Fruit fly (Drosophila melanogaster) whole organism, embryonic: ENCODE measurements around the gene Ttc19.
A peak's percentile ranks its signal among the peaks of the same experiment; 100 is the strongest.

Source experiments
- Adf1 ChIP-seq: fragments of 200-800 bp; sonication (Bioruptor generic); IDR thresholded peaks from 2 replicates; pipeline ENCODE4 v1.3.6; 2022; ENCODE audit warnings: missing biosample characterization, missing genetic modification characterization
- Bgb ChIP-seq: fragments of 200-800 bp; sonication (Bioruptor generic); IDR thresholded peaks from 2 replicates; pipeline ENCODE4 v1.3.6; 2022; ENCODE audit warnings: missing biosample characterization, missing genetic modification characterization; ENCODE audit not compliant: partially characterized antibody
- Bteb2 ChIP-seq: fragments of 200-800 bp; sonication (Bioruptor generic); optimal IDR thresholded peaks from 2 replicates; lab custom pipeline; 2016; ENCODE audit warnings: missing biosample characterization, missing genetic modification characterization
- CG10267 ChIP-seq: fragments of 200-800 bp; sonication (Bioruptor generic); optimal IDR thresholded peaks from 2 replicates; lab custom pipeline; 2018; ENCODE audit warnings: missing biosample characterization, mild to moderate bottlenecking, missing genetic modification characterization, moderate library complexity
- CG10543 ChIP-seq: fragments of 200-800 bp; sonication (Bioruptor generic); optimal IDR thresholded peaks from 3 replicates; lab custom pipeline; 2017; ENCODE audit warnings: missing biosample characterization, mild to moderate bottlenecking, missing genetic modification characterization, moderate library complexity
- CG11085 ChIP-seq: fragments of 200-800 bp; sonication (Bioruptor generic); IDR thresholded peaks from 2 replicates; pipeline ENCODE4 v1.3.6; 2022; ENCODE audit warnings: missing biosample characterization, missing genetic modification characterization
- CG11398 ChIP-seq: fragments of 200-800 bp; sonication (Bioruptor generic); optimal IDR thresholded peaks from 2 replicates; lab custom pipeline; 2016; ENCODE audit warnings: missing biosample characterization, missing genetic modification characterization
- CG12219 ChIP-seq: fragments of 200-800 bp; sonication (Bioruptor generic); optimal IDR thresholded peaks from 3 replicates; lab custom pipeline; 2018; ENCODE audit warnings: missing biosample characterization, mild to moderate bottlenecking, missing genetic modification characterization
- CG12299 ChIP-seq: fragments of 200-800 bp; sonication (Bioruptor generic); optimal IDR thresholded peaks from 2 replicates; lab custom pipeline; 2018; ENCODE audit warnings: missing biosample characterization, mild to moderate bottlenecking, missing genetic modification characterization
- CG13123 ChIP-seq: fragments of 200-800 bp; sonication (Bioruptor generic); optimal IDR thresholded peaks from 2 replicates; lab custom pipeline; 2016; ENCODE audit warnings: missing biosample characterization, missing genetic modification characterization
- CG14050 ChIP-seq: fragments of 200-800 bp; sonication (Bioruptor generic); IDR thresholded peaks from 3 replicates; pipeline ENCODE4 v1.3.6; 2022; ENCODE audit warnings: missing biosample characterization, missing genetic modification characterization
- CG15011 ChIP-seq: fragments of 200-800 bp; sonication (Bioruptor generic); optimal IDR thresholded peaks from 3 replicates; lab custom pipeline; 2018; ENCODE audit warnings: missing biosample characterization, mild to moderate bottlenecking, missing genetic modification characterization
- CG15514 ChIP-seq: fragments of 200-800 bp; sonication (Bioruptor generic); optimal IDR thresholded peaks from 3 replicates; lab custom pipeline; 2017; ENCODE audit warnings: missing biosample characterization, missing genetic modification characterization, mild to moderate bottlenecking, moderate library complexity, missing genetic modification reagents
- CG15601 ChIP-seq: fragments of 200-800 bp; sonication (Bioruptor generic); optimal IDR thresholded peaks from 3 replicates; lab custom pipeline; 2019; ENCODE audit warnings: missing biosample characterization, mild to moderate bottlenecking, missing genetic modification characterization, moderate library complexity
- CG16813 ChIP-seq: fragments of 200-800 bp; sonication (Bioruptor generic); IDR thresholded peaks from 3 replicates; pipeline ENCODE4 v1.3.6; 2022; ENCODE audit warnings: missing biosample characterization, missing genetic modification characterization; ENCODE audit not compliant: partially characterized antibody
- CG17361 ChIP-seq: fragments of 200-800 bp; sonication (Bioruptor generic); IDR thresholded peaks from 3 replicates; pipeline ENCODE4 v1.3.6; 2022; ENCODE audit warnings: missing biosample characterization, missing genetic modification characterization
- CG17802 ChIP-seq: fragments of 200-800 bp; sonication (Bioruptor generic); optimal IDR thresholded peaks from 2 replicates; lab custom pipeline; 2018; ENCODE audit warnings: missing biosample characterization, mild to moderate bottlenecking, missing genetic modification characterization, moderate library complexity
- CG32532 ChIP-seq: fragments of 200-800 bp; sonication (Bioruptor generic); IDR thresholded peaks from 2 replicates; pipeline ENCODE4 v1.3.6; 2022; ENCODE audit warnings: missing biosample characterization, missing genetic modification characterization
- CG3281 ChIP-seq: fragments of 200-800 bp; sonication (Bioruptor generic); optimal IDR thresholded peaks from 3 replicates; lab custom pipeline; 2017; ENCODE audit warnings: missing biosample characterization, mild to moderate bottlenecking, missing genetic modification characterization
- CG3847 ChIP-seq: fragments of 200-800 bp; sonication (Bioruptor generic); IDR thresholded peaks from 2 replicates; pipeline ENCODE4 v1.3.6; 2022; ENCODE audit warnings: missing biosample characterization, missing genetic modification characterization
- CG6683 ChIP-seq: fragments of 200-800 bp; sonication (Bioruptor generic); optimal IDR thresholded peaks from 2 replicates; lab custom pipeline; 2017; ENCODE audit warnings: missing biosample characterization, mild to moderate bottlenecking, missing genetic modification characterization, missing genetic modification reagents
- CG7357 ChIP-seq: fragments of 200-800 bp; sonication (Bioruptor generic); IDR thresholded peaks from 3 replicates; pipeline ENCODE4 v1.3.6; 2022; ENCODE audit warnings: missing biosample characterization, missing genetic modification characterization
- CG7372 ChIP-seq: fragments of 200-800 bp; sonication (Bioruptor generic); IDR thresholded peaks from 2 replicates; pipeline ENCODE4 v1.3.6; 2022; ENCODE audit warnings: missing biosample characterization, missing genetic modification characterization
- Dad ChIP-seq: fragments of 200-800 bp; sonication (Bioruptor generic); optimal IDR thresholded peaks from 3 replicates; lab custom pipeline; 2016; ENCODE audit warnings: missing biosample characterization, missing genetic modification characterization
- Doc2 ChIP-seq: fragments of 200-800 bp; sonication (Bioruptor generic); IDR thresholded peaks from 2 replicates; pipeline ENCODE4 v1.3.6; 2022; ENCODE audit warnings: missing biosample characterization, missing genetic modification characterization
- Drgx ChIP-seq: fragments of 200-800 bp; sonication (Bioruptor generic); IDR thresholded peaks from 2 replicates; pipeline ENCODE4 v1.3.6; 2022; ENCODE audit warnings: missing biosample characterization, missing genetic modification characterization
- MBD-R2 ChIP-seq: fragments of 200-800 bp; sonication (Bioruptor generic); IDR thresholded peaks from 2 replicates; pipeline ENCODE4 v1.3.6; 2022; ENCODE audit warnings: missing biosample characterization, missing genetic modification characterization
- Myb ChIP-seq: fragments of 200-800 bp; sonication (Bioruptor generic); optimal IDR thresholded peaks from 2 replicates; lab custom pipeline; 2016; ENCODE audit warnings: missing biosample characterization, missing genetic modification characterization
- Nf-YB ChIP-seq: fragments of 200-800 bp; sonication (Bioruptor generic); optimal IDR thresholded peaks from 3 replicates; lab custom pipeline; 2019; ENCODE audit warnings: missing biosample characterization, mild to moderate bottlenecking, missing genetic modification characterization, moderate library complexity
- ap ChIP-seq: fragments of 200-800 bp; sonication (Bioruptor generic); IDR thresholded peaks from 2 replicates; pipeline ENCODE4 v1.3.6; 2022; ENCODE audit warnings: missing biosample characterization, missing genetic modification characterization
- bab2 ChIP-seq: fragments of 200-800 bp; sonication (Bioruptor generic); optimal IDR thresholded peaks from 2 replicates; lab custom pipeline; 2016; ENCODE audit warnings: missing biosample characterization, missing genetic modification characterization
- danr ChIP-seq: fragments of 200-800 bp; sonication (Bioruptor generic); IDR thresholded peaks from 2 replicates; pipeline ENCODE4 v1.3.6; 2022; ENCODE audit warnings: missing biosample characterization, missing genetic modification characterization
- gce ChIP-seq: fragments of 200-800 bp; sonication (Bioruptor generic); IDR thresholded peaks from 3 replicates; pipeline ENCODE4 v1.3.6; 2022; ENCODE audit warnings: missing biosample characterization, missing genetic modification characterization
- gem ChIP-seq: fragments of 200-800 bp; sonication (Bioruptor generic); optimal IDR thresholded peaks from 2 replicates; lab custom pipeline; 2019; ENCODE audit warnings: missing biosample characterization, mild to moderate bottlenecking, missing genetic modification characterization, moderate library complexity
- gsb ChIP-seq: fragments of 200-800 bp; sonication (Bioruptor generic); IDR thresholded peaks from 2 replicates; pipeline ENCODE4 v1.3.6; 2022; ENCODE audit warnings: missing biosample characterization, missing genetic modification characterization
- ham ChIP-seq: fragments of 200-800 bp; sonication (Bioruptor generic); IDR thresholded peaks from 2 replicates; pipeline ENCODE4 v1.3.6; 2022; ENCODE audit warnings: missing biosample characterization, missing genetic modification characterization
- lov ChIP-seq, 2 experiments: fragments of 200-800 bp in 1 of 2; fragments of >200 bp in 1 of 2; sonication (Bioruptor generic) in 1 of 2; IDR thresholded peaks in 1 of 2; optimal IDR thresholded peaks in 1 of 2; 2 replicates in 1 of 2; 3 replicates in 1 of 2; pipeline versions ENCODE4 v1.3.6 to Lab custom; 2017 to 2022; ENCODE audit warnings: missing biosample characterization in 1 of 2, missing genetic modification characterization in 1 of 2
- mld ChIP-seq: fragments of 200-800 bp; sonication (Bioruptor generic); IDR thresholded peaks from 3 replicates; pipeline ENCODE4 v1.3.6; 2022; ENCODE audit warnings: missing biosample characterization, missing genetic modification characterization; ENCODE audit not compliant: partially characterized antibody
- onecut ChIP-seq: fragments of 200-800 bp; sonication (Bioruptor generic); IDR thresholded peaks from 2 replicates; pipeline ENCODE4 v1.3.6; 2022; ENCODE audit warnings: missing biosample characterization, missing genetic modification characterization
- salm ChIP-seq: fragments of 200-800 bp; sonication (Bioruptor generic); optimal IDR thresholded peaks from 2 replicates; lab custom pipeline; 2018; ENCODE audit warnings: missing biosample characterization, mild to moderate bottlenecking, missing genetic modification characterization
- sim ChIP-seq: fragments of 200-800 bp; sonication (Bioruptor generic); IDR thresholded peaks from 2 replicates; pipeline ENCODE4 v1.3.6; 2022; ENCODE audit warnings: missing biosample characterization, missing genetic modification characterization
- slbo ChIP-seq: fragments of 200-800 bp; sonication (Bioruptor generic); IDR thresholded peaks from 2 replicates; pipeline ENCODE4 v1.3.6; 2022; ENCODE audit warnings: missing biosample characterization, missing genetic modification characterization
- slou ChIP-seq: fragments of 200-800 bp; sonication (Bioruptor generic); optimal IDR thresholded peaks from 3 replicates; lab custom pipeline; 2016; ENCODE audit warnings: missing biosample characterization, missing genetic modification characterization
- stwl ChIP-seq: fragments of 200-800 bp; sonication (Bioruptor generic); optimal IDR thresholded peaks from 3 replicates; lab custom pipeline; 2018; ENCODE audit warnings: missing biosample characterization, mild to moderate bottlenecking, missing genetic modification characterization, moderate library complexity
- sug ChIP-seq: fragments of 200-800 bp; optimal IDR thresholded peaks from 2 replicates; lab custom pipeline; 2019; ENCODE audit warnings: missing biosample characterization, mild to moderate bottlenecking, missing genetic modification characterization, moderate library complexity
- tin ChIP-seq: fragments of 200-800 bp; sonication (Bioruptor generic); optimal IDR thresholded peaks from 3 replicates; lab custom pipeline; 2016; ENCODE audit warnings: missing biosample characterization, missing genetic modification characterization
- tll ChIP-seq, 2 experiments: fragments of 200-800 bp in 1 of 2; fragments of >200 bp in 1 of 2; sonication (Bioruptor generic) in 1 of 2; optimal IDR thresholded peaks; 2 replicates each; lab custom pipeline; 2017 to 2019; ENCODE audit warnings: missing biosample characterization in 2 of 2, missing genetic modification characterization in 2 of 2, mild to moderate bottlenecking in 1 of 2, moderate library complexity in 1 of 2
- usp ChIP-seq: fragments of >200 bp; optimal IDR thresholded peaks from 2 replicates; lab custom pipeline; 2017; ENCODE audit warnings: missing biosample characterization, missing genetic modification characterization

Ttc19 gene

DNA sequence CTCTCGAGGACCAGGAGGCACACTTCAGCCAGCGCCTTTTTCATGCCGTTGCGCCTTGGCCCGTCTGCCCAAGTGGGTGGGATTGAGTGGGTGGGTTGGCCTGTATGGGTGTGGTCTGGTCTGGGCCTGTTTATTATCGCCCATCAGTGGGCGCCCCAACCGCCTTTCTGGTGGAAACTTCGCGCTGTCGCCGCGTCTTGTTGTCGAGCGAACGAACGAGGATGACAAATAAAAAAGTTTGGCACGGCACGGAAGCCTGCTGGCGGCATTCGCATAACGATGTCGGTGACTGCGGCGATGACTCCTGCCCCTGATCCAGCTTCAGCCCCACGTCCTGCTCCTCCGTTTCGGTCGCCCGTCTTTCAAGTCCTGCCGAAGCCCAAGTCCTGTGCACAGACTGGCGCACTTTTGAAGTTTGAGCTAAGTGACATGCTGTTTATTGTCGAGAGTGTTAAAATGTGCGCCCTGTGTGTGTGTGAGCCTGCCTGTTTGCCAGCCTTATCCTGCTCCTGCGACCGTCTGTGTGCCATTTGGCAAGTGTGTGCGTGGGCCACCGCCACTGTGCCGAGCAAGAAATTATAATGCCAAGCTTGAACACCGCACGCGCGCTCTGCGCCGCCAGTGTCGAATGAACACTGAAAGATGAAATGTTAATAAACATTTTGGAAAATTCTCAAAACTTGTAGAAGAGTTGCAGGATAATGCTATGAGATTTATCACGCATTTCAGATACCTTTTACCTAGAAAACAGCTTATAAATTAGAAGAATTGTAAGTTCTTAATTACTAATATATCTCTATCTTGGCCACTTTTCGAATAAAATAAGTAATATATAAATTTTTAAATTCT, 30.7 kb downstream of the Ttc19 start (continued):
- TF ChIP-seq onecut (GFP tag; lab: Robert Waterston, UW), result peak; percentile 52
- TF ChIP-seq ham, result no peak
- peak; percentile 50; the same call in 1 of the 2 replicates for TF ChIP-seq CG3847 (GFP tag; lab: Robert Waterston, UW)
- TF ChIP-seq gsb (GFP tag; lab: Robert Waterston, UW), result no peak
- peak; percentile 9; the same call in 1 of the 2 replicates for TF ChIP-seq Drgx (GFP tag; lab: Robert Waterston, UW)
- peak; percentile 4 for TF ChIP-seq Myb (GFP tag; lab: Kevin White, UChicago)
- TF ChIP-seq salm (tag; lab: Kevin White, UChicago), result peak; percentile 39
- no peak for TF ChIP-seq MBD-R2
- no peak for TF ChIP-seq Adf1 (GFP tag; lab: Robert Waterston, UW)
- TF ChIP-seq sug, result peak; percentile 70
- TF ChIP-seq CG11085 (GFP tag; lab: Robert Waterston, UW), result 0 out of 2 replicates have a peak, but pooled peaks have one; percentile 42
- peak; percentile 80; the same call in 2 of the 3 replicates for TF ChIP-seq CG17361 (GFP tag; lab: Robert Waterston, UW)
- TF ChIP-seq CG7357 (GFP tag; lab: Robert Waterston, UW), result peak; percentile 60; the same call in 1 of the 3 replicates
- TF ChIP-seq CG10543 (GFP tag; lab: Kevin White, UChicago), result peak; percentile 72
- no peak for TF ChIP-seq tll (GFP tag; optimal IDR thresholded peaks at IDR 0.05; lab: Kevin White, UChicago)
- TF ChIP-seq mld (GFP tag; lab: Robert Waterston, UW), result no peak
- TF ChIP-seq bab2 (GFP tag; lab: Kevin White, UChicago), result peak; percentile 49
- TF ChIP-seq CG32532, result peak; percentile 42; the same call in 1 of the 2 replicates
- TF ChIP-seq usp (GFP tag; lab: Kevin White, UChicago), result no peak
- TF ChIP-seq CG12299 (tag; lab: Kevin White, UChicago), result peak; percentile 74
- TF ChIP-seq lov (optimal IDR thresholded peaks at IDR 0.05; lab: Kevin White, UChicago), result no peak
- no peak for TF ChIP-seq lov (GFP tag; IDR thresholded peaks at IDR 0.05; lab: Robert Waterston, UW)
- peak; percentile 30 for TF ChIP-seq CG13123 (GFP tag; lab: Kevin White, UChicago)
- TF ChIP-seq Bgb (GFP tag; lab: Robert Waterston, UW), result no peak; the same call in 1 of the 2 replicates
- no peak for TF ChIP-seq sim
- TF ChIP-seq ap (GFP tag; lab: Robert Waterston, UW), result 0 out of 2 replicates have a peak, but pooled peaks have one; percentile 24
- peak; percentile 62 for TF ChIP-seq CG15011 (GFP tag; lab: Kevin White, UChicago)
- peak; percentile 13; the same call in 1 of the 3 replicates for TF ChIP-seq CG14050 (GFP tag; lab: Robert Waterston, UW)
- TF ChIP-seq tin (GFP tag; lab: Kevin White, UChicago), result peak; percentile 43
- TF ChIP-seq Doc2 (GFP tag; lab: Robert Waterston, UW), result no peak
- TF ChIP-seq CG11398 (GFP tag; lab: Kevin White, UChicago), result no peak
- TF ChIP-seq slou, result peak; percentile 70
- TF ChIP-seq CG12219 (GFP tag; lab: Kevin White, UChicago), result peak; percentile 30
- peak; percentile 74 for TF ChIP-seq CG6683 (GFP tag; lab: Kevin White, UChicago)
- TF ChIP-seq CG16813 (GFP tag; lab: Robert Waterston, UW), result no peak
- peak; percentile 87 for TF ChIP-seq CG3281
- TF ChIP-seq gem, result peak; percentile 86
- no peak for TF ChIP-seq CG17802 (tag; lab: Kevin White, UChicago)
- peak; percentile 66 for TF ChIP-seq CG15601 (tag; lab: Kevin White, UChicago)
- no peak for TF ChIP-seq gce
- 0 out of 2 replicates have a peak, but pooled peaks have one; percentile 48 for TF ChIP-seq CG7372 (GFP tag; lab: Robert Waterston, UW)
- TF ChIP-seq Nf-YB (GFP tag; lab: Kevin White, UChicago), result peak; percentile 55
- TF ChIP-seq danr, result peak; percentile 65
- TF ChIP-seq stwl (tag; lab: Kevin White, UChicago), result no peak
- peak; percentile 58 for TF ChIP-seq slbo (GFP tag; lab: Robert Waterston, UW)
- TF ChIP-seq Dad (GFP tag; lab: Kevin White, UChicago), result no peak
- TF ChIP-seq CG15514 (GFP tag; lab: Kevin White, UChicago), result peak; percentile 64
- TF ChIP-seq Bteb2, result no peak
- TF ChIP-seq CG10267, result peak; percentile 68
